Fruit fly (Drosophila melanogaster): ENCODE data around the gene Ublcp1.

The Ublcp1 gene

DNA sequence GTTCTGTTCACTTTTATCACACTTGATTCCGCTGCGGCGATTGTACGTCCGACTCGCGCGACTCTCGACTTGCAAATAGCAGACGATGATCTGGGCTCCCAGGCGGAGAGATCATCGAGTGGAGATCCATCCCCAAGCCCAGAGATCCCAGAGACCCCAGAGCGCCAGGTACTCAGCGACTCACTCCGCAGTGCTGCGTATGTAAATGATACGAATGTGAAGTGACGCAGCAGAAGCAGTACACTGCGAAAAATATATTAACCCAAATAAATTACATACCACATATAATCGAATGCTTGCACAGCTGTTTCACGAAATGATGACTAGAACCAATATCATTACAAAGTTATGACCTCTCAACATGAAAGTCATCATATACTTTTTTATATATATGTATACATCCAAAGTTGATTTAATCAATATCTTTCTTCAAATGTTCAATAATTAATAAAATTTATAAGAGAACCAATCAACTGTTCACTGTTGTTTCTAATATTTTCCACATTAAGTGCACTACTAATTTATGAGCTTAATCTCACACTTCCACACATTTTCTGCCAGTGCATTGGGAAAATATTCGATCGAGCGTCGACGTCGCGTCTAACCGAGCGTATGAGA, 6.0 kb downstream of the Ublcp1 start, which contains the start of gene CG17111:
Gene CG17111, minus strand, starts transcription at position 51 of the 618 bp plus-strand sequence.
- TF ChIP-seq psq (optimal IDR thresholded peaks at IDR 0.05) (no peak), ttk (optimal IDR thresholded peaks at IDR 0.05) (no peak), insv (optimal IDR thresholded peaks at IDR 0.05) (no peak), Myc (optimal IDR thresholded peaks at IDR 0.05) (no peak), Sin3A (optimal IDR thresholded peaks at IDR 0.05) (no peak), h (optimal IDR thresholded peaks at IDR 0.05) (no peak)

DNA sequence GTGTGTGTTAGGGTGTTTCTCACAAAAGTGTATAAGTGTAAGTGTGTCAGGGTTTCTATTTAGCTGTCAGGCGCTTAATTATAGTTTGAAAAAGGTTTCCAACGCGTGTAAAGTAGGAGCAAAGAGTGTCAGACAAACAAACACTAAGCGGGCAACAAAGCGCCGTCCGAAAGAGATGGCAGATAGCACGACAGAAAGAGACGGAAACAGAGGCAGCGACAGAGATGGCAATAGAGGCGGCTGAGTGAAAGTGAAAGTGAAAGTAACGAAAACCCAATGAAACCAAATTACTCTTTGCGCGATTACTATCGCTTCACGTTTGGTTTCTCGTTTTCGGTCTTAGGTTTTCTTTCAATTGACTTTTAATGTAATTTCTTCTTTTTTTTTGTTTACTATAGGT, 13.2 kb downstream of the Ublcp1 start:
- TF ChIP-seq insv (optimal IDR thresholded peaks at IDR 0.05) = no peak
- TF ChIP-seq ttk (optimal IDR thresholded peaks at IDR 0.05) = no peak
- no peak for TF ChIP-seq psq (optimal IDR thresholded peaks at IDR 0.05)
- TF ChIP-seq Myc (optimal IDR thresholded peaks at IDR 0.05) = no peak
- TF ChIP-seq h (optimal IDR thresholded peaks at IDR 0.05) = no peak
- TF ChIP-seq Sin3A (optimal IDR thresholded peaks at IDR 0.05) = no peak

DNA sequence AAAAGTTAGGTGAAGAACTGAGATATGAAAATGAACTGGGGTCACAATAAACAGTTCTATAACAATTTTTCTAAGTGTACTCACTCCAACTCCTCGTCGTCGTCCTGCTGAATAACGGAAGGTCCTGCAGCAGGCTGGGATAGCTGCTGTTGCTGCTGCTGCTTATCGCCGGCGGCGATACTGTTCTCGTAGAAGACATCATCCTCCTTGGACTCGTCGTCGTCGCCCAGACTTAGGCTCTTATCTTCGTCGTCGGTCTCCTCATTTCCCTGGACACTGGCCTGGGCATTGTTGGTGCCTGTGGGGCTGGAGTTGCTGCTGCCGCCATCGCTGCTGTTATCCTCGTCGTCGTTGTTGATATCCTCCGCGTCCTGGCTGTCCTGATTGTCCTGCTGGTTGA, 20.0 kb downstream of the Ublcp1 start:
- TF ChIP-seq psq (optimal IDR thresholded peaks at IDR 0.05) = no peak
- TF ChIP-seq h (optimal IDR thresholded peaks at IDR 0.05) = no peak
- no peak for TF ChIP-seq Sin3A (optimal IDR thresholded peaks at IDR 0.05)
- TF ChIP-seq insv (optimal IDR thresholded peaks at IDR 0.05) = no peak
- no peak for TF ChIP-seq ttk (optimal IDR thresholded peaks at IDR 0.05)
- no peak for TF ChIP-seq Myc (optimal IDR thresholded peaks at IDR 0.05)

DNA sequence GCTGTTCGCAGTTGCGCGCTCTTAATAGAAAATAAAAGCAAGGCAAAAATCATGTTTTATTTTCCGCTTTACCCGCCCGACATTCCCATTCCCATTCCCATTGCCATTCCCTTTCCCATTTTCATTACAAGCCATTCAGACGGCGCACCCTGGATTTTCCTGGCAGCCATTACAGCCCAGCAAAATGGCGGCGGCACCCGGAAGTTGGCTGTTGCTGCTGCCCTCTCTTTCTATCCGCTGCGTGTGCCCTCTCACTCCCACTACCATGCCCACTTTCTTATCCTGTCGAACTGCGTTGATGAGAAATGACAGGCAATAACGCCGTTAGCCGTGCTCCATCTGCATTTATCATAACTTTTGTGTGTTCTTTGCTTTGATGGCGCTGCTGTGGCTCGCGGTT, 27.0 kb downstream of the Ublcp1 start:
- TF ChIP-seq h (optimal IDR thresholded peaks at IDR 0.05) = no peak
- TF ChIP-seq Sin3A (optimal IDR thresholded peaks at IDR 0.05) = no peak
- TF ChIP-seq Myc (optimal IDR thresholded peaks at IDR 0.05) = no peak
- no peak for TF ChIP-seq insv (optimal IDR thresholded peaks at IDR 0.05)
- no peak for TF ChIP-seq ttk (optimal IDR thresholded peaks at IDR 0.05)
- no peak for TF ChIP-seq psq (optimal IDR thresholded peaks at IDR 0.05)

DNA sequence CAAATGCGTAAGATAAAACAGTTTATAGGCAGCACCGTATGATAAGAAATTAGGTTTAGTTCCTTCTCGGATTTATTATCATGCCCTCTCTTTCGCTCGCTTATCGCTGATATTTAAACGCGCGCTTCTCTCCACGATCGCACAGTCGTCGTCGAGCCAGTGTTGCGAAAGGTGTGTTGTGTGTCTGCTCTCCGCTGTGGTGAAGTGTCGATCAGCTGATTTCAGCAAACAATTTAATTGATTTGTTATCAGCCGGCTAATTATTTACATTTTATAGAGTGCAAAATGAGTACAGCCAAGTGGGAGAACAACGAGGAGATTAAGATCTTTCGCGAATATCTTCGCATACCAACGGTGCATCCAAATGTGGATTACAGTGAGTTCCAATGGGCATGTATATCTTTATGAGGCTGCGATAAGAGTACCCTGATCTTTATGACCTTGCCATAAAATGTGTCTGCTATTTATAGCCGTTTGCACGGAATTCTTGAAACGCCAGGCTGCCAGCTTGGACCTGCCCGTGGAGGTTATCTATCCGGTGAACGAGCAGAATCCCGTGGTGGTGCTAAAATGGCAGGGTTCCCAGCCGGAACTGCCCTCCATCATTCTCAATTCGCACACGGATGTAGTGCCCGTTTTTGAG, 30.4 kb downstream of the Ublcp1 start, which contains the start of the genes CG17110 and CG6726:
Gene CG17110, plus strand, starts transcription at position 139 of the 643 bp plus-strand sequence.
Gene CG6726, plus strand, starts transcription at position 139 of the 643 bp plus-strand sequence.
- no peak for TF ChIP-seq insv (optimal IDR thresholded peaks at IDR 0.05)
- no peak for TF ChIP-seq Myc (optimal IDR thresholded peaks at IDR 0.05)
- TF ChIP-seq h (optimal IDR thresholded peaks at IDR 0.05) = no peak

DNA sequence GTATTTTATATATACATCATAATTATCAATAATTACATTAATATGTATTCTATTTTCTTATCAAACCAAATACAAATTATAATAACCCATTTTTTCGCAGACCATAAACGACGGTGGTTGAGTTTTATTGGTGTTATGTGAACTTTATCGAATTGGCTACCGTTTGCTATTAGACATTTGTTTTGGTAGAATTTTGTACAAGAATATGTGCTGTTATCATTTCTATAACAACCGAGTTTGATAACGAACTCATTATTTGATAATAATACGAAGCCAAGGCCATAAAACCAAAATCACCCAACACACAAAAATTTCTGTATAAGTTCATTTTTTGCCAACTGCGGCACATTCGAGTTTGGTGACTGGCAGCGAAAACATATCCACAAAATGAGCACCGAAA, 34.1 kb downstream of the Ublcp1 start, which contains the start of gene CG17109:
Gene CG17109, plus strand, starts transcription at position 345 of the 400 bp plus-strand sequence.
- TF ChIP-seq h (optimal IDR thresholded peaks at IDR 0.05) (no peak), psq (optimal IDR thresholded peaks at IDR 0.05) (no peak), insv (optimal IDR thresholded peaks at IDR 0.05) (no peak), Sin3A (optimal IDR thresholded peaks at IDR 0.05) (no peak), ttk (optimal IDR thresholded peaks at IDR 0.05) (no peak), Myc (optimal IDR thresholded peaks at IDR 0.05) (no peak)

DNA sequence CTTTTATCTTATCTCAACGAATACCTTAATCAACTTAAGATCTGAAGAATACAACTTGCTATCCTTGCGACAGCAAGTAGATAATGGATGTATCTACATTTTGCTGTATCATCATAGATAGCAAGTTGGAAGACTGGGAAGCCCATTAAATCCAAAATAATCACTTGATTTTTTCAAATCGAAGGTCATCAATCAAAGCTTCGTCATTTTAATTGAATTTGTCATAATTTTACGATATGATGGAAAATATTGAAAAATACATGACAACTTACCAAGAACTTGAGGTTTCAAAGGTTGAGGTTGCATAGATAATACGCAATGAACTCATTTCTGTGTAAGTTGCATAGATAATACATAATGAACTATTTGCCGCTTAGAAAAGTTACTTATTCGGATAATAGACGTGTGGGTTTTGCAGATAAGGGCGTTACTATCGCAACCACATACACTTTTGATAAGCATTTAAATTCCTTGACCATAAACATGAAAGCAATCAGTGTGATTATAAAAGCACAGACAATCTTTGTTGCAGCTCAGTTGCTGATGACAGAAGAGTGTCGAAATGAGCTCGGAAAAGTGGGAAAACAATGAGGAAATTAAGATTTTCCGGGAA, 36.0 kb downstream of the Ublcp1 start, which contains the start of gene CG6733:
Gene CG6733, plus strand, starts transcription at position 532 of the 613 bp plus-strand sequence.
- TF ChIP-seq Sin3A (optimal IDR thresholded peaks at IDR 0.05) = no peak
- no peak for TF ChIP-seq h (optimal IDR thresholded peaks at IDR 0.05)
- TF ChIP-seq Myc (optimal IDR thresholded peaks at IDR 0.05) = no peak
- TF ChIP-seq insv (optimal IDR thresholded peaks at IDR 0.05) = no peak

DNA sequence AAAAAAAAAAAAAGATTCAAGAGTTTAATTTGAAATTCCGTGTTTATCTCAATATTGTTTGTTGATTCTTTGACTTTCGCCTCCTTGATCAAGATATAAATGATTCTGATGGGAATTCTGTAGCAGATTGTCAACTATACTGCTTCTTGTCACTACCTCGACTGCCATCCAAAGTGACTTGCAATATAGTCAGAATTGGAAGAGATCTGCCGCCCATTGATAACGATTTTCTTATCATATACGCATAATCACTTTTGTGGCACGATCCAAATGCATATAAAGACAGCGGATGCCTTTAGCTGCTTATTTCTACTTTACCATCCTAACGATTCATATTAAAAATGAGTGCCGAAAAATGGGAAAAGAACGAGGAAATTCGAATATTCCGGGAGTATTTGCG, 37.9 kb downstream of the Ublcp1 start, which contains the start of gene CG6738:
Gene CG6738, plus strand, starts transcription at position 301 of the 400 bp plus-strand sequence.
- TF ChIP-seq ttk (optimal IDR thresholded peaks at IDR 0.05) = no peak
- TF ChIP-seq insv (optimal IDR thresholded peaks at IDR 0.05) = no peak
- TF ChIP-seq h (optimal IDR thresholded peaks at IDR 0.05) = no peak
- TF ChIP-seq Myc (optimal IDR thresholded peaks at IDR 0.05) = no peak
- TF ChIP-seq psq (optimal IDR thresholded peaks at IDR 0.05) = no peak
- TF ChIP-seq Sin3A (optimal IDR thresholded peaks at IDR 0.05) = no peak

DNA sequence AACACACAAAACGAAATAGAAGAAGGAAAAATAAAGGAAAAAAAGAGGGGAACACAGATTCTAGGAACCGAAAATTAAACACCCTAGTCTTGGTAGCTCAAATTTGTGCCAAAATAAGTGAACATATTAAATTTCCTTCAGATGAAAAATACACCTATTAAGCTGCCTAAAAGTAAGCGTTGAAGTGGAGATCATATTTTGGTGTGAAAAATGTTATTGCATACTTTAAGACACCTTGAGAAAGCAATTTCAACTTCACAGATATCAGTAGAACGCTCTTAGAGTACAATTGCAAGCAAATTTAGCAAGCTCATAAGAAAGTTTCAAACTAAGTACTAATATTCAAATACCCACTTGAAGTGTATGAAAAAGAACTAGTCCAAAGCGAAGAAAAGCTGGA, 49.4 kb downstream of the Ublcp1 start:
- TF ChIP-seq psq (optimal IDR thresholded peaks at IDR 0.05) (no peak), Myc (optimal IDR thresholded peaks at IDR 0.05) (no peak), Sin3A (optimal IDR thresholded peaks at IDR 0.05) (no peak), ttk (optimal IDR thresholded peaks at IDR 0.05) (no peak), insv (optimal IDR thresholded peaks at IDR 0.05) (no peak), h (optimal IDR thresholded peaks at IDR 0.05) (no peak)
